Worm (Caenorhabditis elegans) whole organism, L4 larva: ENCODE measurements around the gene R04F11.3.

Experiments
- R02D3.7 ChIP-seq: fragments of 150-350 bp; sonication (generic microtip); optimal IDR thresholded peaks from 3 replicates; lab custom pipeline; 2014; ENCODE audit warnings: missing biosample characterization, missing genetic modification characterization
- ama-1 ChIP-seq: fragments of 150-350 bp; optimal IDR thresholded peaks from 2 replicates; lab custom pipeline; 2014; ENCODE audit warnings: inconsistent platforms, mixed read lengths
- ceh-28 ChIP-seq: fragments of 150-350 bp; optimal IDR thresholded peaks from 2 replicates; lab custom pipeline; 2014; ENCODE audit warnings: missing biosample characterization, missing genetic modification reagents, missing genetic modification characterization
- hlh-30 ChIP-seq: sonication (generic microtip); optimal IDR thresholded peaks from 2 replicates; lab custom pipeline; 2017; ENCODE audit warnings: antibody characterized with exemption, mild to moderate bottlenecking, missing genetic modification characterization, missing compliant biosample characterization; ENCODE audit not compliant: insufficient read depth
- nhr-102 ChIP-seq: sonication (generic microtip); optimal IDR thresholded peaks from 2 replicates; lab custom pipeline; 2016; ENCODE audit warnings: mild to moderate bottlenecking, missing genetic modification characterization, moderate library complexity, missing compliant biosample characterization
- nhr-41 ChIP-seq: fragments of 200-800 bp; sonication (Bioruptor generic); IDR thresholded peaks from 2 replicates; pipeline ENCODE4 v1.3.6; 2022; ENCODE audit warnings: missing genetic modification reagents, missing genetic modification characterization, missing compliant biosample characterization
- zag-1 ChIP-seq: fragments of 150-350 bp; optimal IDR thresholded peaks from 2 replicates; lab custom pipeline; 2014; ENCODE audit warnings: missing biosample characterization, missing genetic modification characterization

DNA sequence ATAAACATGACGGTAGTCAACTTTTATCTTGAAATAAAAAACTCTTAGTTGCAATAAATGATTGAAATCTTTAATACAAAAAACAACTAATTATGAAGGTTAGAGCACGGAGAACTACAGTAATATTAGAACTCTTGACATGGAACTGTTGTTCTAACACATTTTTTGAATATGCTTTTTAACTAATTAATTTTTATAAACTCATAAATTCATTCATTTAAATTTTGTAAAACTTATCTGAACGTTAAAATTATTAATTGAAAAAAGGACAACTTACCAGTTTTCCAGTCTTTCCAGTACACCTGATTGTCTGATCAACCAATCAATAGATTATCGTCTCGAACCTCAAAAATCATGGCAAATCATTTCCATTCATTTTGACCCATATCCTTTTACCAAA, 35.5 kb upstream of the R04F11.3 start, which contains the start of gene sqt-3:
- TF ChIP-seq ama-1 (lab: Kevin White, UChicago), result no peak
- TF ChIP-seq hlh-30 (tag; lab: Kevin White, UChicago), result no peak
- TF ChIP-seq ceh-28 (tag; lab: Kevin White, UChicago), result no peak
- no peak for TF ChIP-seq nhr-102
- no peak for TF ChIP-seq nhr-41
- TF ChIP-seq zag-1 (tag; lab: Kevin White, UChicago), result no peak
- no peak for TF ChIP-seq R02D3.7 (tag; lab: Kevin White, UChicago)
